Fruit fly (Drosophila melanogaster): ENCODE results near the gene CG34367.

The CG34367 gene

DNA sequence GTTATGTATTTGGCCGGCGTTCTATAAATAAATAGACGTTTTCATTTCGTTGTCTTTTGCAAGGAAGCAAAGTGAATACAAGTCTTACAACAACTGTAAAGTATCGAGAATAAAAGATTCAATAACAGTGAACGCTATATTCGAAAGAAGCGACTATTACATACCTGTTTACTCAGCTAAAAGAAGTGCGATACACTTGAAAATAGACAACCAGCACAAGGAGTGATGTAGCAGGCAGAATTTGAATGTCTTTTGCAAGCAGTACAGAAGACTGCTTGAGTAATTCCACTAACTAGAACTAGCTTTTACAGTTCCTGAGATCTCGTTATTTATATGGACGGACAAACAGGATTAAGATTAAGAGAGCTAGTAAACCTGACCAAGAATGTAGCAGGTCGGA is 55.4 kb downstream of the CG34367 start (continued):
- TF ChIP-seq CG5245 (GFP tag; optimal IDR thresholded peaks at IDR 0.05) (no peak), hth (optimal IDR thresholded peaks at IDR 0.05) (no peak), CG11085 (GFP tag; IDR thresholded peaks at IDR 0.05) (no peak), shn (GFP tag; optimal IDR thresholded peaks at IDR 0.05) (no peak), lilli (GFP tag; optimal IDR thresholded peaks at IDR 0.05) (no peak), jing (GFP tag; optimal IDR thresholded peaks at IDR 0.05) (no peak), CG7839 (tag; optimal IDR thresholded peaks at IDR 0.05) (peak; percentile 24), Kr (GFP tag; optimal IDR thresholded peaks at IDR 0.05) (no peak), NFAT (GFP tag; IDR thresholded peaks at IDR 0.05) (no peak), Meics (GFP tag; optimal IDR thresholded peaks at IDR 0.05) (no peak), BtbVII (GFP tag; optimal IDR thresholded peaks at IDR 0.05) (no peak), CG7357 (GFP tag; IDR thresholded peaks at IDR 0.05) (no peak), nau (GFP tag; optimal IDR thresholded peaks at IDR 0.05) (no peak), br (optimal IDR thresholded peaks at IDR 0.05) (no peak), CG3163 (GFP tag; optimal IDR thresholded peaks at IDR 0.05) (peak; percentile 3), BEAF-32 (GFP tag; optimal IDR thresholded peaks at IDR 0.05) (peak; percentile 15), rib (GFP tag; IDR thresholded peaks at IDR 0.05) (no peak), Fer2 (tag; optimal IDR thresholded peaks at IDR 0.05) (no peak), z (GFP tag; IDR thresholded peaks at IDR 0.05) (no peak), bigmax (GFP tag; optimal IDR thresholded peaks at IDR 0.05) (no peak), ci (GFP tag; IDR thresholded peaks at IDR 0.05) (no peak), CG11723 (GFP tag; optimal IDR thresholded peaks at IDR 0.05) (no peak), grn (GFP tag; optimal IDR thresholded peaks at IDR 0.05) (no peak), CG4424 (GFP tag; optimal IDR thresholded peaks at IDR 0.05) (no peak), al (GFP tag; IDR thresholded peaks at IDR 0.05) (no peak), az2 (GFP tag; optimal IDR thresholded peaks at IDR 0.05) (no peak), Mrtf (GFP tag; IDR thresholded peaks at IDR 0.05) (no peak), CG42726 (GFP tag; IDR thresholded peaks at IDR 0.05; ENCODE audit: partially characterized antibody) (no peak), CG16813 (GFP tag; IDR thresholded peaks at IDR 0.05; ENCODE audit: partially characterized antibody) (peak; percentile 91), CG5180 (GFP tag; optimal IDR thresholded peaks at IDR 0.05) (no peak), kah (GFP tag; optimal IDR thresholded peaks at IDR 0.05) (no peak), CG8388 (GFP tag; optimal IDR thresholded peaks at IDR 0.05) (no peak), bbx (GFP tag; IDR thresholded peaks at IDR 0.05; ENCODE audit: partially characterized antibody) (peak; percentile 54), ken (GFP tag; IDR thresholded peaks at IDR 0.05) (no peak), fu2 (GFP tag; optimal IDR thresholded peaks at IDR 0.05) (no peak), sc (optimal IDR thresholded peaks at IDR 0.05) (no peak), sc (GFP tag; optimal IDR thresholded peaks at IDR 0.05) (no peak), Mes4 (GFP tag; optimal IDR thresholded peaks at IDR 0.05) (no peak), CG15073 (GFP tag; optimal IDR thresholded peaks at IDR 0.05) (no peak), pnt (GFP tag; optimal IDR thresholded peaks at IDR 0.05) (no peak), CG9932 (GFP tag; IDR thresholded peaks at IDR 0.05) (no peak), Camta (GFP tag; optimal IDR thresholded peaks at IDR 0.05) (no peak), NC2β (GFP tag; optimal IDR thresholded peaks at IDR 0.05) (peak; percentile 23), Atf-2 (GFP tag; optimal IDR thresholded peaks at IDR 0.05) (no peak), gt (GFP tag; IDR thresholded peaks at IDR 0.05) (no peak), CG14441 (GFP tag; IDR thresholded peaks at IDR 0.05) (no peak), insv (GFP tag; optimal IDR thresholded peaks at IDR 0.05) (no peak), ATbp (GFP tag; optimal IDR thresholded peaks at IDR 0.05) (no peak), tap (tag; optimal IDR thresholded peaks at IDR 0.05) (no peak), CG12071 (GFP tag; optimal IDR thresholded peaks at IDR 0.05) (no peak), dysf (GFP tag; IDR thresholded peaks at IDR 0.05) (no peak), zfh2 (GFP tag; optimal IDR thresholded peaks at IDR 0.05) (no peak), CG7271 (tag; optimal IDR thresholded peaks at IDR 0.05) (no peak)

Data from whole organism, embryonic.